Worm (Caenorhabditis elegans): ENCODE measurements around the gene hlh-11.

hlh-11 gene

ce11 chrIII:9631117-9631655 lies 11.7 kb downstream of the hlh-11 start, which contains the start of gene ubc-7 (continued):
- TF ChIP-seq nhr-76 (tag; optimal IDR thresholded peaks at IDR 0.05) = no peak
- TF ChIP-seq Y105C5A.15 (GFP tag; IDR thresholded peaks at IDR 0.05) = no peak
- no peak for TF ChIP-seq zfp-3 (GFP tag; conservative IDR thresholded peaks at IDR 0.05)

DNA sequence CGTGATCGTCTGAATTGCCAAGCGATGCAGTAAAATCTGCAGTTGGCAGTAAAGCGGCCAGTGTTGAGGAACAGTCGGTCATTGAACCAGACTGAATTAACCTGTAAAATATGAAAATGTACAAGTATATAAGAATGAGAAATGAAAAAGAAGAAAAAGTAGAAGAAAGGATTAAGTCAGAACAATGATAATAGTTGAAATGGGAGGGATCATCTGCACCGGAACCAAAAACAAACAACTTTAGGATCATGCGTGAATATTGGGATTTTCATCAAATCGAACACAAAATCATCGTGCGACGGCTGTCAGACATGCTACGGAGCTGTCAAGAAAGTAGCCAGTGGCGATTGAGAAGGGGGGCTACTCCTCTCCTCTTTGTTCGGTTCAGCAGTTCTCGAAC lies 17.5 kb downstream of the hlh-11 start, which contains the start of gene gei-13:
gei-13 (minus strand) TSS at position 101 of the 400 bp plus-strand sequence.
- TF ChIP-seq ceh-44 (GFP tag; IDR thresholded peaks at IDR 0.05) = no peak
- TF ChIP-seq mdl-1 (tag; optimal IDR thresholded peaks at IDR 0.05) = no peak
- TF ChIP-seq pha-4 (GFP tag; IDR thresholded peaks at IDR 0.05) = no peak
- TF ChIP-seq pha-4 (tag; optimal IDR thresholded peaks at IDR 0.05) = no peak
- TF ChIP-seq mxl-3 (GFP tag; optimal IDR thresholded peaks at IDR 0.05) = no peak
- no peak for TF ChIP-seq T20F7.1 (GFP tag; optimal IDR thresholded peaks at IDR 0.05)
- no peak for TF ChIP-seq unc-39 (tag; optimal IDR thresholded peaks at IDR 0.05)
- no peak for TF ChIP-seq daf-12 (tag; optimal IDR thresholded peaks at IDR 0.05)
- no peak for TF ChIP-seq nhr-102 (tag; optimal IDR thresholded peaks at IDR 0.05)
- TF ChIP-seq nhr-11 (tag; optimal IDR thresholded peaks at IDR 0.05) = no peak
- TF ChIP-seq tra-1 (GFP tag; IDR thresholded peaks at IDR 0.05) = no peak
- TF ChIP-seq nhr-28 (tag; optimal IDR thresholded peaks at IDR 0.05) = no peak
- TF ChIP-seq vab-7 (GFP tag; IDR thresholded peaks at IDR 0.05) = no peak
- no peak for TF ChIP-seq madf-9 (GFP tag; conservative IDR thresholded peaks at IDR 0.05)
- no peak for TF ChIP-seq skn-1 (tag; optimal IDR thresholded peaks at IDR 0.05)
- TF ChIP-seq nhr-41 (GFP tag; IDR thresholded peaks at IDR 0.05) = no peak
- no peak for TF ChIP-seq F10B5.3 (tag; optimal IDR thresholded peaks at IDR 0.05)
- TF ChIP-seq Y105C5A.15 (GFP tag; IDR thresholded peaks at IDR 0.05) = no peak
- no peak for TF ChIP-seq ctbp-1 (GFP tag; IDR thresholded peaks at IDR 0.05)
- TF ChIP-seq lin-13 (GFP tag; optimal IDR thresholded peaks at IDR 0.05) = no peak
- no peak for TF ChIP-seq lir-3 (tag; optimal IDR thresholded peaks at IDR 0.05)

ce11 chrIII:9638159-9638754 lies 18.7 kb downstream of the hlh-11 start:
- TF ChIP-seq nhr-28 (tag; optimal IDR thresholded peaks at IDR 0.05) (peak; percentile 92), madf-5 (GFP tag; IDR thresholded peaks at IDR 0.05) (no peak), dmd-6 (GFP tag; IDR thresholded peaks at IDR 0.05) (peak; percentile 72), unc-62 (GFP tag; optimal IDR thresholded peaks at IDR 0.05 in 1 of 2) (peak in 1 of 2 experiments; percentile 82), unc-62 (tag; optimal IDR thresholded peaks at IDR 0.05) (no peak), mes-2 (tag; optimal IDR thresholded peaks at IDR 0.05; ENCODE audit: poor library complexity, severe bottlenecking) (peak; percentile 10), daf-16 (GFP tag; optimal IDR thresholded peaks at IDR 0.05) (no peak), daf-16 (tag; optimal IDR thresholded peaks at IDR 0.05) (peak; percentile 49), dve-1 (tag; optimal IDR thresholded peaks at IDR 0.05; ENCODE audit: insufficient read depth) (peak; percentile 65), pqm-1 (tag; optimal IDR thresholded peaks at IDR 0.05) (peak; percentile 99), nhr-48 (tag; optimal IDR thresholded peaks at IDR 0.05) (peak; percentile 50), nhr-41 (GFP tag; IDR thresholded peaks at IDR 0.05) (no peak), nhr-77 (tag; optimal IDR thresholded peaks at IDR 0.05) (peak; percentile 42), aha-1 (tag) (peak; percentile 72), ztf-7 (tag; optimal IDR thresholded peaks at IDR 0.05) (no peak), lin-38 (GFP tag; IDR thresholded peaks at IDR 0.05) (no peak), nhr-102 (tag; optimal IDR thresholded peaks at IDR 0.05) (peak; percentile 6), Y75B8A.6 (GFP tag; IDR thresholded peaks at IDR 0.05) (no peak), skn-1 (tag; optimal IDR thresholded peaks at IDR 0.05) (no peak), mxl-3 (GFP tag; optimal IDR thresholded peaks at IDR 0.05) (peak; percentile 72)

All from whole organism, L4 larva.